Fruit fly (Drosophila melanogaster) Kc167 (cell line): ENCODE data around the gene mamo.

Experiments used
- Myc ChIP-seq: fragments of >200 bp; optimal IDR thresholded peaks from 2 replicates; lab custom pipeline; 2017; ENCODE audit warnings: missing external identifiers
- Sin3A ChIP-seq: fragments of >200 bp; optimal IDR thresholded peaks from 2 replicates; lab custom pipeline; 2018; ENCODE audit warnings: missing external identifiers
- h ChIP-seq: fragments of >200 bp; optimal IDR thresholded peaks from 3 replicates; lab custom pipeline; 2018; ENCODE audit warnings: missing external identifiers
- insv ChIP-seq: fragments of >200 bp; optimal IDR thresholded peaks from 3 replicates; lab custom pipeline; 2018; ENCODE audit warnings: missing external identifiers
- psq ChIP-seq: fragments of >200 bp; optimal IDR thresholded peaks from 2 replicates; lab custom pipeline; 2017; ENCODE audit warnings: missing external identifiers
- ttk ChIP-seq: sonication (Bioruptor generic); optimal IDR thresholded peaks from 2 replicates; lab custom pipeline; 2017; ENCODE audit warnings: missing external identifiers

Gene mamo

DNA sequence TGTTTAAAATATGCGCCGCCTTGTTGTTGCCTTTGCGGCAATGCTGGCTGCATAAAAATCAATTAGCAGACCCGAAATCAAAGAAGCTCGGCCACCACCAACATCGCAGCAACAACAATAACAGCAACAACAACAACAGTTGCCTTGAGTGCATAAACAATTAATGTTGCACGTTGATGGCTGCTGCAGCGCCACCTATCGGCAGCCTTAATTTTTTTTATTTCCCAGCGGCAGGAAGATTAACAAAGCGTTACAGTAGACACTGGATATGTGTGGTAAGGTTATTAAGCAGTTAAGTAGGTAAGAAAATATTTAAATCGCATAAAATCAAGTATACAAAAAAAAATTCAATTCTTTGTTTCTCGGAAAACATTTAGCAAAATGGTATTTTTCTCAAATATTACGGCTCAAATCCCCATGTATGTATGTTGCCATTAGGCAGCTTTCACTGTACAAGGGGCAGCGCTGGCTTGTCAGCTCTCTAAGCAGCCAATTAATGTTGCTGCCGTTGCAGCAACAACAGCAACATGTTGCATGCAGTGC, 81.3 kb downstream of the mamo start:
- no peak for TF ChIP-seq Myc (lab: Kevin White, UChicago)
- no peak for TF ChIP-seq psq
- no peak for TF ChIP-seq ttk
- TF ChIP-seq insv (lab: Kevin White, UChicago): no peak
- TF ChIP-seq Sin3A: no peak
- no peak for TF ChIP-seq h (lab: Kevin White, UChicago)

dm6 chrX:13907115-13907514, 83.2 kb downstream of the mamo start:
- TF ChIP-seq Myc (lab: Kevin White, UChicago) (no peak), Sin3A (no peak), h (lab: Kevin White, UChicago) (no peak), insv (lab: Kevin White, UChicago) (no peak), ttk (no peak), psq (no peak)

- TF ChIP-seq insv (lab: Kevin White, UChicago) (no peak), ttk (no peak), Sin3A (no peak), Myc (lab: Kevin White, UChicago) (no peak), psq (no peak), h (lab: Kevin White, UChicago) (no peak)
These were observed 84.1 kb downstream of the mamo start for dm6 chrX:13906009-13906769.

DNA sequence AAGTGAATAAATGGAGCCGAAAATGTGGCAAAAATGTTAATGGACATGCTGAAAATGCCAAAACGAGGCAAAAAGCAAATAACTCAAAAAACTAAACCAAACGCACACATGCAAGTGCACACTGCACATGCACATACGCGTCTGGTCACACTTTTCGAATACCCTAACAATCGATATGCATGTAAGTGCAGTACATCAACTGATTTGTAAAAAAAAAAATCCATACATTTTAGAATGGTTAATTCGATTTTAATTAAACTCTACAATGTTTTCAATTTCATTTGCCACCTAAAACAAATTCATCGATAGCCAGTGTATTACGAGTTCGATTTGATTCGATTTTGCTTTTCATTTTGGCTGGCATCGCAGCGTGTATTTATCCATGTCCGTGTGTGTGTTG, 95.8 kb downstream of the mamo start:
- TF ChIP-seq Myc (lab: Kevin White, UChicago) (no peak), Sin3A (no peak), h (lab: Kevin White, UChicago) (no peak)

- TF ChIP-seq Sin3A: no peak
- TF ChIP-seq Myc (lab: Kevin White, UChicago): no peak
These were observed 99.4 kb downstream of the mamo start for dm6 chrX:13890903-13891449.

DNA sequence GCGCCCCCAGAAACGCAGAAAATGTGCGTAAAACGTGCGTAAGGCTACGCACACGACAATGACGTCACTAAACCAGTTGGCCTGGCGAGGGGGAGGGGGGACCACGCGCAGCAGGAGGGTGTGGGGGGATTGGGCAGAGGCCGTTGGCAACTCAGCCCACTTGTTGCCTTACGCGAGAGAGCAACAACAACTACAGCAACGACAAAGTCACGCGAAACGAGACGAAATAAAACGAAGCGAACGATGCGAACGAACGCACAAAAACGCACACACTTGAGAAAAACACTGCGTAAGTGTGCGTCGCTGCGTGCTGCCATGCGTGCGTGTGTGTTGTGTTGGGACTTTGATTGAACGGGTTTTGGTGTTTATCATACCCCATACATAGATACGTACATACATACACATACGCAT, 99.9 kb downstream of the mamo start:
- TF ChIP-seq ttk (no peak), Myc (lab: Kevin White, UChicago) (no peak), insv (lab: Kevin White, UChicago) (no peak), h (lab: Kevin White, UChicago) (no peak), psq (no peak), Sin3A (no peak)

DNA sequence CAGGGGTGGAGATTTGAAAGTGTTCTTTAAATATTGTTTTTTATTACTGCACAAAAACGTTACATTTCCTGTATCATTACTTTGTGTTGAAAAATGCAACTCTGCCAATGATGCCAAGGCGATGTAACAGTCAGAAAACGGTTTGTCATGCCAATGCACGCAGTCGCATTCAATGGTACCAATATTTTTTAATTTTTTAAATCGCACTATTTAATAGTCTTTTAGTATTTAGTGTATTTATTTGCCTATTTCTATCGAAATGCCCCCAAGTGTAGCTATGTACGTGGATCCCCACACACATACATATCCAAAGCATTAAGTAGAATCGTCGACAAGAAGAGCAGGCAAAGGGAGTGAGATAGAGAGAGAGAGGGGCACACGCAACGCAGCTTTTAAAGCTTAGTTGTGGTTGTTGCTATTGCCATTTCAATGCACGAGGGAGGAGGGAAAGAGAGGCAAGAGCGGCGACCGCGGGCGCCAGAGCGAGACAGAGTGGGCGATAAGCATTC, 101.1 kb downstream of the mamo start:
- TF ChIP-seq Sin3A (no peak), ttk (no peak), insv (lab: Kevin White, UChicago) (no peak), h (lab: Kevin White, UChicago) (no peak), psq (no peak), Myc (lab: Kevin White, UChicago) (no peak)

DNA sequence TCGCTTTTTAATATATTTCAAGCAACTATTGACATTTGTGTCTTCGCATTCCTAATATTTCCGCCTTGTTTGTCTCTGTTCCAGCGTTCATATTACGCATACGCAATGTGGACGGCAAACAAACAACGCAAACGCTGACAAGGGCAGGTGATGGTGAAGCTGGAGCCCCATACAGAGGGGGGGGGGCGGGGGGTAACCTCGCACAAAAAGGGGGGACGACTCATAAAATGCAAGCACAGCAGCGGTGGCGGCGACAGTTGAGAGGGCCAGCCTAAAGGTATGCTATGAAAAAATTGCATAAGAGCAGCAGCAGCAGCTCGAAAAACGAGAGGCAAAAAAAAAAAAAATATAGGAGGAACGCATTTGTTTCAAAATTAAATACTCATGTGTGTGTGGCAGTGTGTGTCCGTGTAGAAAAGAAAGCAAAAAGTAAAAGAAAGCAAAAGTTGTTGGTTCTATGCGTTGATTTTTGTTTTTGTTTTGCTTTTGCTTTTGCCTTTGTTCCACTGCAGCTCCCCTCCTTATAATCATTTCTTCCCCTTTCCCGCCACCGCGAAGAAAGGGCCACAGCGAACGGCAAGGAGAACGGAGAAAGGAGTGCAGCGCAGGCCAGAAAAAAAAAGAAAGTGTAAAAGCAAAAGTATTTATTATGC, 111.0 kb downstream of the mamo start:
- TF ChIP-seq insv (lab: Kevin White, UChicago) (no peak), h (lab: Kevin White, UChicago) (no peak), Sin3A (no peak), psq (no peak), ttk (no peak), Myc (lab: Kevin White, UChicago) (no peak)

dm6 chrX:13845728-13846127, 144.6 kb downstream of the mamo start, which contains the start of gene AMPdeam:
AMPdeam (minus strand) TSS chrX:13845866.
- no peak for TF ChIP-seq Myc (lab: Kevin White, UChicago)
- TF ChIP-seq psq: no peak
- TF ChIP-seq Sin3A: no peak

DNA sequence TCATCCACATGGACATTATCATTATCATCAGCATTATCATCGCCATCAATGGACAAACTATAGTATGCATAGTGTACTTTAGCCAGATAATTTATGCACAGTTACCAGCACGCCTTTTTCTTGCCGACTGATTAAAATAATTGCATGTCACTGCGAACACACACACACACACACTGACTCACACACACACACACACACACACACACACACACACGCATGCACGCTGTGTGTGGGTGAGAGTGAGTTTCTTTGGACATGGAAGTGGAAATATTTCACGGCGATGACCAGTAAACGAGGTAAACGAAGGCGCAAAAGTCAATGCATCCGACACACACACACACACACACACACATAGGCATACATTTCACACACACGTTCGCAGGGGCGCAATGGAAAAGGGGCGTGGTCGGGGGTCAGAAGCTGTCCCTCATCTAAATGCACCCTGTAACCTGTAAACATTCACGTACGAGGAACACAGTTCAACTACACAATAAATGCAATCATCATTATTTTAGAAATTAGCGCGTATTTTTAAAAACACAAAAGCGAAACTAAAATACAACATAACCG, 145.9 kb downstream of the mamo start:
- TF ChIP-seq Sin3A (no peak), insv (lab: Kevin White, UChicago) (no peak), psq (no peak), ttk (no peak), Myc (lab: Kevin White, UChicago) (no peak), h (lab: Kevin White, UChicago) (no peak)

DNA sequence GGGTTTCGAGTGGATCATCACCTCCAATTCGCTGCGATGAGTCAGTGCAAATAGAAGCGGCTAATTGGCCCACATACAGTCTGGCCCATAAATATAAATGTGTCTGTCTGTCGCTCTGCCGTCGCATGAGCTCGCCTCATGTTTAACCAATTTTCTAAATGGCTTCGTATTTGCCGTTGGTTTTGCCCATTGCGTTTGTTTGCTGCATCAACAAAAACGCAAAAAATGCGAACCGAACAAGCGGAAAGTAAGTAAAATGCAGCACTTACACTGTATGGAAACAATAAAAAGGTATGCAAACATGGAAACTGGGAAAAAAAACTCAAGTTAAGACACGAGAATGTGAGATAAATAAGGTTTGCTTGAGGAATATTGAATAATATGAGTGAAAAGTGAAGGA, 146.8 kb downstream of the mamo start:
- no peak for TF ChIP-seq Sin3A
- no peak for TF ChIP-seq psq
- no peak for TF ChIP-seq ttk
- TF ChIP-seq Myc (lab: Kevin White, UChicago): no peak
- TF ChIP-seq insv (lab: Kevin White, UChicago): no peak
- TF ChIP-seq h (lab: Kevin White, UChicago): no peak

DNA sequence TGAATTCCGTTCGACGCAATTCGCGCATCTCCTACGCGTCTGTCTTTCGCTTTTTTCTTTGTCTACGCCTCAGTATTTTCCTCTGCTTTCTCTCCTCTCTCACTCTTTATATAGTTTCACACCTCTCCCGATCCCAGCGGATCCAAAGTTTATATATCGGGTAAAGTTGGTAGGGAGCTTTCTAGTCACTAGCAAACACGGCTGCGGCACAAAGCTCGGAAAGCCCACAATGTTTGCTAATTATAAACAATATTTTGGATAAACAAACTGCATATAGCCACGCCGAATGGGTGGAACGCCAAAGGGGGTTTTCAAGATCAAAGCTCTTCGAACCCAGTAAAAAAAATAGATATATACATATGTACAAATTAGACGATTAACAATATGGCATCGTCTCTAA, 150.3 kb downstream of the mamo start:
- no peak for TF ChIP-seq h (lab: Kevin White, UChicago)
- TF ChIP-seq Myc (lab: Kevin White, UChicago): no peak
- TF ChIP-seq psq: no peak
- no peak for TF ChIP-seq ttk
- no peak for TF ChIP-seq Sin3A
- no peak for TF ChIP-seq insv (lab: Kevin White, UChicago)
